Worm (Caenorhabditis elegans) whole organism, early embryonic: ENCODE measurements around the gene F59B2.14.

Source experiments
- ama-1 ChIP-seq: fragments of 150-350 bp; optimal IDR thresholded peaks from 2 replicates; lab custom pipeline; 2014
- ceh-36 ChIP-seq: sonication (generic microtip); optimal IDR thresholded peaks from 2 replicates; lab custom pipeline; 2016; ENCODE audit warnings: missing genetic modification characterization, inconsistent platforms, missing compliant biosample characterization
- ets-7 ChIP-seq: sonication (generic microtip); optimal IDR thresholded peaks from 2 replicates; lab custom pipeline; 2016; ENCODE audit warnings: missing genotype, missing genetic modification characterization, missing compliant biosample characterization
- sea-1 ChIP-seq: fragments of 200-800 bp; sonication (Bioruptor generic); conservative IDR thresholded peaks from 2 replicates; pipeline ENCODE4 v1.3.6; 2022; ENCODE audit warnings: missing genetic modification characterization, missing compliant biosample characterization
- tbx-11 ChIP-seq: fragments of 200-800 bp; sonication (Bioruptor generic); IDR thresholded peaks from 2 replicates; pipeline ENCODE4 v1.3.6; 2022; ENCODE audit warnings: missing genetic modification characterization, missing compliant biosample characterization

DNA sequence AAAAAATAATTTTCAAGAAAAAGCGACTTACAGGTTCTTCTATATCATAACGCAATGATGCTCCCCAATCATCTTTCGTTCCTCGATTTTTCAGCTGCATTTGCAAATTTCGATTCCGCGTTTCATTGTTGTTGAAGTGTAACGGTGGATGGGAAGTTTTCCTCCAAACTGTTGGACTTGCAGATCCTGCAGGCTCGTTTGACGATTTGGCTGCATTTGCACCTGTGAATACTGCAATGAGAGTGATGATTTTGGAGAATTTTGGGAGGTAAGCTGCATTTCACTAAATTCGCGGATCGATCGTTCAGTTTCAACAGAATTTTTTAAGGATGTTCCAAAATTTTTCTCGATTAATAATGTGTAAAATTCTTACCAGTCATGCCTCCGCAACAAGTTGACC, 41.5 kb downstream of the F59B2.14 start:
- TF ChIP-seq ceh-36 (tag; lab: Kevin White, UChicago) (no peak), ama-1 (lab: Kevin White, UChicago) (no peak), sea-1 (GFP tag; lab: Robert Waterston, UW) (no peak), tbx-11 (GFP tag; lab: Robert Waterston, UW) (no peak), ets-7 (no peak)
